Fruit fly (Drosophila melanogaster): ENCODE measurements around the gene ghi.
A peak's percentile ranks its signal among the peaks of the same experiment; 100 is the strongest.

ghi gene

dm6 chr3L:9499919-9500807 lies 48.5 kb downstream of the ghi start:
- TF ChIP-seq toe (GFP tag; optimal IDR thresholded peaks at IDR 0.05) (no peak), CG14711 (tag; optimal IDR thresholded peaks at IDR 0.05) (no peak), kay (GFP tag; ENCODE audit: borderline replicate concordance) (peak; percentile 60), cnc (optimal IDR thresholded peaks at IDR 0.05) (peak in 1 of 2 experiments; percentile 29), cic (GFP tag; optimal IDR thresholded peaks at IDR 0.05) (peak; percentile 28), pad (GFP tag; optimal IDR thresholded peaks at IDR 0.05) (no peak), Hr96 (GFP tag; optimal IDR thresholded peaks at IDR 0.05) (no peak), CG5204 (GFP tag; optimal IDR thresholded peaks at IDR 0.05) (no peak), tj (GFP tag; optimal IDR thresholded peaks at IDR 0.05) (peak; percentile 83)

DNA sequence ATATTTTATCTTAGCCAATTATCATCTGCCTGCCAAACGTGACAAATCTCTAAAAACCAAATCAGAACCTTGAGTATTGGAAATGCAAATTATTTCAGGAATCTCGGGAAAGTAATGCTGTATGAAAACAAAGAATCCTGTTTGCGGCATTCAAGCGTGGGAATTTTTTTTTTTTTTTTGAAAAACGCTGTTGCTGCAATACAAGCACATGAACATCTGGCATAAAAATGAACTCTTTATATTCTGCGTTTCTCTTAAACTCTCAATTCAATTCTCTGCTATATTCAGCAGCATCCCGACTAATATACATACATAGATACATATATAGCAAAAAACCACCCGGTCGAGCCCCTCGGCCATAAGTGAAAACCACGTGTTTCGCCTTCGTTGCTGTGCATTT lies 49.6 kb downstream of the ghi start:
- TF ChIP-seq tj (GFP tag; optimal IDR thresholded peaks at IDR 0.05) (no peak), cic (GFP tag; optimal IDR thresholded peaks at IDR 0.05) (no peak), kay (GFP tag; ENCODE audit: borderline replicate concordance) (peak; percentile 67)

- TF ChIP-seq pad (GFP tag; optimal IDR thresholded peaks at IDR 0.05) (no peak), tj (GFP tag; optimal IDR thresholded peaks at IDR 0.05) (peak; percentile 71), cnc (optimal IDR thresholded peaks at IDR 0.05) (no peak), CG5204 (GFP tag; optimal IDR thresholded peaks at IDR 0.05) (no peak), CG12768 (GFP tag; optimal IDR thresholded peaks at IDR 0.05) (no peak)
Observed at dm6 chr3L:9502294-9502693, 50.6 kb downstream of the ghi start.
